Worm (Caenorhabditis elegans): ENCODE data around the gene C06E1.7.

- no peak for TF ChIP-seq aly-1 (tag; optimal IDR thresholded peaks at IDR 0.05)
- no peak for TF ChIP-seq flt-1 (GFP tag; IDR thresholded peaks at IDR 0.05)
- no peak for TF ChIP-seq ceh-13 (GFP tag; optimal IDR thresholded peaks at IDR 0.05)
- TF ChIP-seq sea-1 (GFP tag; conservative IDR thresholded peaks at IDR 0.05), result no peak
These were observed 41.4 kb downstream of the C06E1.7 start, which contains the start of gene C02D5.4 for ce11 chrIII:8552125-8552524.

Measured in whole organism, early embryonic.